Worm (Caenorhabditis elegans) whole organism, young adult: Measurements from ENCODE around the gene M01F1.9.

Source experiments
- B0261.1 ChIP-seq: sonication (generic microtip); optimal IDR thresholded peaks from 2 replicates; lab custom pipeline; 2016; ENCODE audit warnings: mild to moderate bottlenecking, missing genetic modification characterization, moderate library complexity, missing compliant biosample characterization
- D2030.7 ChIP-seq: fragments of 200-800 bp; sonication (Bioruptor generic); IDR thresholded peaks from 2 replicates; pipeline ENCODE4 v1.3.6; 2022; ENCODE audit warnings: missing genetic modification reagents, missing genetic modification characterization, missing compliant biosample characterization
- F23B12.7 ChIP-seq: sonication (generic microtip); optimal IDR thresholded peaks from 2 replicates; lab custom pipeline; 2017; ENCODE audit warnings: missing genetic modification characterization, mild to moderate bottlenecking, missing compliant biosample characterization, antibody characterized with exemption, moderate library complexity; ENCODE audit not compliant: insufficient read depth
- F33H1.4 ChIP-seq: fragments of 200-800 bp; sonication (Bioruptor generic); IDR thresholded peaks from 2 replicates; pipeline ENCODE4 v1.3.6; 2022; ENCODE audit warnings: missing genetic modification reagents, missing genetic modification characterization, missing compliant biosample characterization
- F37B4.10 ChIP-seq: fragments of 200-800 bp; sonication (Bioruptor generic); IDR thresholded peaks from 2 replicates; pipeline ENCODE4 v1.3.6; 2022; ENCODE audit warnings: missing genetic modification characterization, missing compliant biosample characterization
- F52B5.7 ChIP-seq: sonication (generic microtip); optimal IDR thresholded peaks from 2 replicates; lab custom pipeline; 2016; ENCODE audit warnings: mild to moderate bottlenecking, missing genetic modification characterization, missing compliant biosample characterization
- T07F8.4 ChIP-seq: sonication (generic microtip); optimal IDR thresholded peaks from 2 replicates; lab custom pipeline; 2016; ENCODE audit warnings: mild to moderate bottlenecking, missing genetic modification characterization, moderate library complexity, missing compliant biosample characterization
- T26A5.8 ChIP-seq: sonication (generic microtip); optimal IDR thresholded peaks from 2 replicates; lab custom pipeline; 2016; ENCODE audit warnings: missing genetic modification characterization, missing compliant biosample characterization
- Y56A3A.18 ChIP-seq: fragments of 200-800 bp; sonication (Bioruptor generic); IDR thresholded peaks from 2 replicates; pipeline ENCODE4 v1.3.6; 2022; ENCODE audit warnings: missing genetic modification reagents, missing genetic modification characterization, missing compliant biosample characterization
- akir-1 ChIP-seq: fragments of 200-800 bp; sonication (Bioruptor generic); optimal IDR thresholded peaks from 2 replicates; lab custom pipeline; 2018; ENCODE audit warnings: mild to moderate bottlenecking, missing genetic modification characterization, moderate library complexity, missing compliant biosample characterization
- aptf-2 ChIP-seq: fragments of 200-800 bp; sonication (Bioruptor generic); conservative IDR thresholded peaks from 2 replicates; pipeline ENCODE4 v1.3.6; 2022; ENCODE audit warnings: missing genetic modification reagents, missing genetic modification characterization, missing compliant biosample characterization
- atf-7 ChIP-seq: sonication (generic microtip); optimal IDR thresholded peaks from 2 replicates; lab custom pipeline; 2017; ENCODE audit warnings: mild to moderate bottlenecking, missing genetic modification characterization, missing compliant biosample characterization
- athp-1 ChIP-seq: sonication (generic microtip); optimal IDR thresholded peaks from 2 replicates; lab custom pipeline; 2017; ENCODE audit warnings: mild to moderate bottlenecking, missing genetic modification characterization, missing compliant biosample characterization
- attf-6 ChIP-seq: fragments of 200-800 bp; sonication (Bioruptor generic); IDR thresholded peaks from 2 replicates; pipeline ENCODE4 v1.3.6; 2022; ENCODE audit warnings: missing genetic modification reagents, missing genetic modification characterization, missing compliant biosample characterization
- bed-1 ChIP-seq: fragments of 200-800 bp; sonication (Bioruptor generic); IDR thresholded peaks from 2 replicates; pipeline ENCODE4 v1.3.6; 2022; ENCODE audit warnings: missing genetic modification reagents, missing genetic modification characterization, missing compliant biosample characterization
- cebp-2 ChIP-seq: fragments of 200-800 bp; sonication (Bioruptor generic); IDR thresholded peaks from 2 replicates; pipeline ENCODE4 v1.3.6; 2022; ENCODE audit warnings: missing genetic modification characterization, missing compliant biosample characterization
- ceh-91 ChIP-seq: fragments of 200-800 bp; sonication (Bioruptor generic); IDR thresholded peaks from 2 replicates; pipeline ENCODE4 v1.3.6; 2022; ENCODE audit warnings: missing genetic modification reagents, missing genetic modification characterization, missing compliant biosample characterization
- dox-1 ChIP-seq: fragments of 200-800 bp; sonication (Bioruptor generic); IDR thresholded peaks from 2 replicates; pipeline ENCODE4 v1.3.6; 2022; ENCODE audit warnings: missing genetic modification reagents, missing genetic modification characterization, missing compliant biosample characterization
- dpl-1 ChIP-seq: fragments of 150-350 bp; optimal IDR thresholded peaks from 2 replicates; lab custom pipeline; 2014; ENCODE audit warnings: missing biosample characterization, missing genetic modification reagents, missing genetic modification characterization
- egl-18 ChIP-seq: fragments of 200-800 bp; sonication (Bioruptor generic); IDR thresholded peaks from 2 replicates; pipeline ENCODE4 v1.3.6; 2022; ENCODE audit warnings: missing genetic modification reagents, missing genetic modification characterization, missing compliant biosample characterization
- egl-44 ChIP-seq: fragments of 200-800 bp; sonication (Bioruptor generic); IDR thresholded peaks from 2 replicates; pipeline ENCODE4 v1.3.6; 2022; ENCODE audit warnings: missing genetic modification reagents, missing genetic modification characterization, missing compliant biosample characterization
- egrh-3 ChIP-seq: fragments of 200-800 bp; sonication (Bioruptor generic); IDR thresholded peaks from 2 replicates; pipeline ENCODE4 v1.3.6; 2022; ENCODE audit warnings: missing genetic modification reagents, missing genetic modification characterization, missing compliant biosample characterization
- ets-4 ChIP-seq: fragments of 200-800 bp; sonication (Bioruptor generic); optimal IDR thresholded peaks from 2 replicates; lab custom pipeline; 2018; ENCODE audit warnings: mild to moderate bottlenecking, missing genetic modification characterization, missing compliant biosample characterization
- fkh-3 ChIP-seq: sonication (generic microtip); optimal IDR thresholded peaks from 2 replicates; lab custom pipeline; 2016; ENCODE audit warnings: mild to moderate bottlenecking, missing genetic modification characterization, missing compliant biosample characterization
- gei-17 ChIP-seq: fragments of 200-800 bp; sonication (Bioruptor generic); optimal IDR thresholded peaks from 2 replicates; lab custom pipeline; 2018; ENCODE audit warnings: mild to moderate bottlenecking, missing genetic modification characterization, missing compliant biosample characterization
- hlh-12 ChIP-seq: sonication (generic microtip); optimal IDR thresholded peaks from 2 replicates; lab custom pipeline; 2016; ENCODE audit warnings: missing genetic modification characterization, missing compliant biosample characterization
- lag-1 ChIP-seq: fragments of 200-800 bp; sonication (Bioruptor generic); IDR thresholded peaks from 2 replicates; pipeline ENCODE4 v1.3.6; 2022; ENCODE audit warnings: missing genetic modification reagents, missing genetic modification characterization, missing compliant biosample characterization
- let-526 ChIP-seq: fragments of 200-800 bp; sonication (Bioruptor generic); IDR thresholded peaks from 2 replicates; pipeline ENCODE4 v1.3.6; 2022; ENCODE audit warnings: missing genetic modification reagents, missing genetic modification characterization, missing compliant biosample characterization
- lin-35 ChIP-seq, 3 experiments: fragments of 150-350 bp in 2 of 3; sonication (generic microtip) in 1 of 3; optimal IDR thresholded peaks; 2 replicates each; lab custom pipeline; 2014 to 2018; ENCODE audit warnings: missing biosample characterization in 3 of 3, missing genetic modification characterization in 3 of 3, missing genetic modification reagents in 3 of 3
- lsy-27 ChIP-seq: sonication (generic microtip); optimal IDR thresholded peaks from 2 replicates; lab custom pipeline; 2017; ENCODE audit warnings: missing genetic modification characterization, mild to moderate bottlenecking, missing compliant biosample characterization, antibody characterized with exemption, missing genotype, borderline replicate concordance; ENCODE audit not compliant: insufficient read depth
- mcd-1 ChIP-seq: fragments of 200-800 bp; sonication (Bioruptor generic); IDR thresholded peaks from 2 replicates; pipeline ENCODE4 v1.3.6; 2022; ENCODE audit warnings: missing genetic modification reagents, missing genetic modification characterization, missing compliant biosample characterization
- nfya-1 ChIP-seq: sonication (generic microtip); optimal IDR thresholded peaks from 2 replicates; lab custom pipeline; 2017; ENCODE audit warnings: antibody characterized with exemption, missing compliant biosample characterization, missing genetic modification characterization, borderline replicate concordance; ENCODE audit not compliant: insufficient read depth
- nfyb-1 ChIP-seq: fragments of 200-800 bp; sonication (Bioruptor generic); IDR thresholded peaks from 2 replicates; pipeline ENCODE4 v1.3.6; 2022; ENCODE audit warnings: missing genetic modification reagents, missing genetic modification characterization, missing compliant biosample characterization
- nhr-179 ChIP-seq: sonication (generic microtip); optimal IDR thresholded peaks from 2 replicates; lab custom pipeline; 2016; ENCODE audit warnings: mild to moderate bottlenecking, missing genetic modification characterization, missing compliant biosample characterization
- nhr-27 ChIP-seq: fragments of 200-800 bp; sonication (Bioruptor generic); optimal IDR thresholded peaks from 2 replicates; lab custom pipeline; 2018; ENCODE audit warnings: mild to moderate bottlenecking, missing genetic modification characterization, moderate library complexity, missing compliant biosample characterization
- pbrm-1 ChIP-seq: fragments of 200-800 bp; sonication (Bioruptor generic); IDR thresholded peaks from 2 replicates; pipeline ENCODE4 v1.3.6; 2022; ENCODE audit warnings: missing genetic modification reagents, missing genetic modification characterization, missing compliant biosample characterization
- rpc-1 ChIP-seq, 2 experiments: fragments of 150-350 bp in 1 of 2; sonication (generic microtip) in 1 of 2; optimal IDR thresholded peaks; 2 replicates each; lab custom pipeline; 2014 to 2018; ENCODE audit warnings: missing biosample characterization in 1 of 2, missing genetic modification characterization in 1 of 2, missing genetic modification reagents in 1 of 2, missing genotype in 1 of 2
- snpc-1.1 ChIP-seq: sonication (generic microtip); optimal IDR thresholded peaks from 2 replicates; lab custom pipeline; 2017; ENCODE audit warnings: missing genetic modification characterization, mild to moderate bottlenecking, missing compliant biosample characterization, antibody characterized with exemption, moderate library complexity, missing genotype, missing genetic modification reagents; ENCODE audit not compliant: insufficient read depth
- tbp1 ChIP-seq: fragments of 200-800 bp; sonication (Bioruptor generic); optimal IDR thresholded peaks from 2 replicates; lab custom pipeline; 2018; ENCODE audit warnings: mild to moderate bottlenecking, missing genetic modification characterization, missing compliant biosample characterization
- unc-130 ChIP-seq: sonication (generic microtip); optimal IDR thresholded peaks from 2 replicates; lab custom pipeline; 2016; ENCODE audit warnings: missing genetic modification reagents, missing genetic modification characterization, missing compliant biosample characterization
- unc-62 ChIP-seq: fragments of 150-350 bp; optimal IDR thresholded peaks from 2 replicates; lab custom pipeline; 2014; ENCODE audit warnings: missing biosample characterization, missing genetic modification reagents, missing genetic modification characterization
- xnd-1 ChIP-seq: sonication (generic microtip); optimal IDR thresholded peaks from 2 replicates; lab custom pipeline; 2016; ENCODE audit warnings: missing genotype, missing genetic modification reagents, missing genetic modification characterization, missing compliant biosample characterization
- ztf-18 ChIP-seq: sonication (generic microtip); optimal IDR thresholded peaks from 2 replicates; lab custom pipeline; 2016; ENCODE audit warnings: missing genotype, mild to moderate bottlenecking, missing genetic modification characterization, missing compliant biosample characterization

M01F1.9 gene

DNA sequence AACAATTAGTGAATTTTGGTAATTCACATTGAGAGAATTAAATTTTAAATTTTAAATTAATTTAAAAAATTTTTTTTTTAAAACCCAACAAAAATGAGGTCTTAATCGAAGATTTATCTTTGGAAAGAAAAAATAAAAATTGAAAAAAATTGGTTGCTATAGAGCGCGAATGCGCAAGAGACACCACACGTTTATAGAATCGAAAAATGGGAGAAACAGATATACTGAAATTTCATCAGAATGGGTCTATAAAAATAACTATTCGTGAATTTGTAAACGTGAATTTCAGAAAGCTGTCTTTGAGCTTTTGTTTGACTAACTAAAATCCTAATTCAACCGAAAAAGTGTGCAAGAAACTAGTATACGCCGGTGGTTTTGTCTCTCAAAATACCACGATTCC is 41.6 kb upstream of the M01F1.9 start (continued):
- TF ChIP-seq egl-44 (GFP tag; lab: Robert Waterston, UW) (no peak), nhr-179 (tag; lab: Kevin White, UChicago) (no peak)

DNA sequence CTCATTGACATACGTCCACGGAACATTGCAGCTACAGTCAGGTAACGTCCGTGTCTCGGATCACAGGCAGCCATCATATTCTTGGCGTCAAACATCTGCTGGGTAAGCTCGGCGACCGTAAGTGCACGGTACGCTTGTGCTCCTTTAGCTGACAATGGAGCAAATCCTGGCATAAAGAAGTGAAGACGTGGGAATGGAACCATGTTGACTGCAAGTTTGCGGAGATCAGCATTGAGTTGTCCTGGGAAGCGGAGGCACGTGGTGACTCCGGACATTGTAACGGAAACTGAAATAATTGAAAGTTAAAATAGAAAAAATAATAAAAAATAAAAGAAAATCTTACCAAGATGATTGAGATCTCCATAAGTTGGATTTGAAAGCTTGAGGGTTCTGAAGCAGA is 40.6 kb upstream of the M01F1.9 start:
- TF ChIP-seq nhr-27 (tag; lab: Kevin White, UChicago), result no peak
- no peak for TF ChIP-seq unc-62
- TF ChIP-seq F52B5.7 (tag; lab: Kevin White, UChicago), result no peak
- no peak for TF ChIP-seq let-526 (GFP tag; lab: Robert Waterston, UW)
- no peak for TF ChIP-seq lsy-27 (tag; lab: Kevin White, UChicago)
- no peak for TF ChIP-seq attf-6 (GFP tag; lab: Robert Waterston, UW)

DNA sequence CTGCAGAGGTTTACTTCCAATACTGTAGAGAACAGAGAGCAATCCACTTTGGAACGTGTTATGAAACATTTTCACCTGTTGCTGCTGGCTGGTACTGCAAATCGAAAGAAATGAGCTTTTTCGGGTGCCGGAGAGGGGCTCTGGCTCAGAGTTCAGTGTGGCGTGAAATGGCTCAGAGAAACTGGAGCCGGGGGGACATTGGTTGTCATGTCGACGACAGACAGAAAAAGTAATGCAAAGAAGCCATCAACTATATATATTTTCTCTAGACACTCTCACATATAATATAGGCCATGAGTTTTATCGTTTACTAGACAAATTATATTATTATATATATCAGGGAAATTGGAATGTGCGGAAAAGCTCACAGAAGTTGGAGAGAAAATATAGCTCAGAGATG is 38.5 kb upstream of the M01F1.9 start, which contains the start of gene cfap-20:
TSS of gene cfap-20 (minus strand) at position 101 of the 400 bp plus-strand sequence.
- no peak for TF ChIP-seq egrh-3
- TF ChIP-seq mcd-1 (GFP tag; lab: Robert Waterston, UW), result peak; percentile 29; the same call in 1 of the 2 replicates
- 0 out of 2 replicates have a peak, but pooled peaks have one; percentile 47 for TF ChIP-seq egl-18 (GFP tag; lab: Robert Waterston, UW)
- TF ChIP-seq, all 124 proteins: peak for 2

DNA sequence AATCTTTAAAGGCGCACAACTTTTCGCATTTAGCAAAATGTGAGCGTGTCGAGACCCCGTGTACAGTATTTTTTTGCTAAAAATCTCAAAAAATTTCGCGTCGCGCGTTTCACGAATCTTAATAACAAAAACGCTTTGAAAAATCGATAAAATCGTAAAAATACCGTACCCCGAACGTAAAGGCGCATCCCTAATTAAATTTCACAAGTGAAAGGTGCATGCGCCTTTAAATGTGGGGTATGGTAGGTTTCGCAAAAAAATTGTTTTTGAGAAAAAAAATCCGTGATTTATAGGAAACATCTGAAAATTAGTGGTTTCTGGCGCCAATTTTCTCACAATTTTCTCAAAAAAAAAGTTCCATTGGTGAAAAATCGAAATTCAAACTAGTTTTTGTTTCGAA is 35.3 kb upstream of the M01F1.9 start:
- TF ChIP-seq ztf-18 (tag; lab: Kevin White, UChicago) (no peak), F37B4.10 (GFP tag; lab: Robert Waterston, UW) (no peak), Y56A3A.18 (no peak), F33H1.4 (GFP tag; lab: Robert Waterston, UW) (peak; percentile 48), D2030.7 (GFP tag; lab: Robert Waterston, UW) (0 out of 2 replicates have a peak, but pooled peaks have one; percentile 37), lag-1 (no peak), dox-1 (GFP tag; lab: Robert Waterston, UW) (no peak), rpc-1 (optimal IDR thresholded peaks at IDR 0.05; lab: Kevin White, UChicago) (no peak), rpc-1 (tag; optimal IDR thresholded peaks at IDR 0.05; lab: Kevin White, UChicago) (no peak), dpl-1 (GFP tag; lab: Kevin White, UChicago) (no peak), aptf-2 (GFP tag; lab: Robert Waterston, UW) (no peak), akir-1 (GFP tag; lab: Kevin White, UChicago) (no peak), xnd-1 (tag; lab: Kevin White, UChicago) (peak; percentile 84), ets-4 (GFP tag; lab: Kevin White, UChicago) (no peak), atf-7 (tag; lab: Kevin White, UChicago) (no peak), gei-17 (no peak), unc-130 (no peak), lsy-27 (tag; lab: Kevin White, UChicago) (no peak), cebp-2 (no peak), nfyb-1 (GFP tag; lab: Robert Waterston, UW) (no peak), tbp1 (no peak), nfya-1 (tag; lab: Kevin White, UChicago) (no peak), T07F8.4 (tag; lab: Kevin White, UChicago) (no peak), athp-1 (tag; lab: Kevin White, UChicago) (no peak), B0261.1 (tag; lab: Kevin White, UChicago) (no peak), lin-35 (GFP tag; optimal IDR thresholded peaks at IDR 0.05; lab: Kevin White, UChicago) (no peak), T26A5.8 (tag; lab: Kevin White, UChicago) (no peak), snpc-1.1 (tag; lab: Kevin White, UChicago) (no peak), F23B12.7 (tag; lab: Kevin White, UChicago) (no peak), fkh-3 (tag; lab: Kevin White, UChicago) (no peak), pbrm-1 (GFP tag; lab: Robert Waterston, UW) (0 out of 2 replicates have a peak, but pooled peaks have one; percentile 27), hlh-12 (tag; lab: Kevin White, UChicago) (no peak), bed-1 (GFP tag; lab: Robert Waterston, UW) (no peak), ceh-91 (GFP tag; lab: Robert Waterston, UW) (peak; percentile 46; the same call in 1 of the 2 replicates)
